Fruit fly (Drosophila melanogaster) whole organism, embryonic: ENCODE results near the gene CG4615.
A peak's percentile ranks its signal among the peaks of the same experiment; 100 is the strongest.

Source experiments
- Adf1 ChIP-seq: fragments of 200-800 bp; sonication (Bioruptor generic); IDR thresholded peaks from 2 replicates; pipeline ENCODE4 v1.3.6; 2022; ENCODE audit warnings: missing biosample characterization, missing genetic modification characterization
- Bdp1 ChIP-seq: fragments of 200-800 bp; sonication (Bioruptor generic); optimal IDR thresholded peaks from 3 replicates; lab custom pipeline; 2016; ENCODE audit warnings: missing biosample characterization, missing genetic modification characterization
- CG12236 ChIP-seq: fragments of 200-800 bp; sonication (Bioruptor generic); optimal IDR thresholded peaks from 2 replicates; lab custom pipeline; 2016; ENCODE audit warnings: missing biosample characterization, missing genetic modification characterization
- CG14050 ChIP-seq: fragments of 200-800 bp; sonication (Bioruptor generic); IDR thresholded peaks from 3 replicates; pipeline ENCODE4 v1.3.6; 2022; ENCODE audit warnings: missing biosample characterization, missing genetic modification characterization
- CG14710 ChIP-seq: fragments of 200-800 bp; sonication (Bioruptor generic); optimal IDR thresholded peaks from 3 replicates; lab custom pipeline; 2019; ENCODE audit warnings: missing biosample characterization, mild to moderate bottlenecking, missing genetic modification characterization, moderate library complexity
- CG14965 ChIP-seq: fragments of 200-800 bp; sonication (Bioruptor generic); optimal IDR thresholded peaks from 2 replicates; lab custom pipeline; 2016; ENCODE audit warnings: missing biosample characterization, missing genetic modification characterization, borderline replicate concordance
- CG15073 ChIP-seq: fragments of 200-800 bp; sonication (Bioruptor generic); optimal IDR thresholded peaks from 2 replicates; lab custom pipeline; 2016; ENCODE audit warnings: missing biosample characterization, missing genetic modification characterization
- CG1602 ChIP-seq: fragments of 200-800 bp; sonication (Bioruptor generic); optimal IDR thresholded peaks from 3 replicates; lab custom pipeline; 2016; ENCODE audit warnings: missing biosample characterization, missing genetic modification characterization
- CG16813 ChIP-seq: fragments of 200-800 bp; sonication (Bioruptor generic); IDR thresholded peaks from 3 replicates; pipeline ENCODE4 v1.3.6; 2022; ENCODE audit warnings: missing biosample characterization, missing genetic modification characterization; ENCODE audit not compliant: partially characterized antibody
- CG16815 ChIP-seq: fragments of 200-800 bp; sonication (Bioruptor generic); optimal IDR thresholded peaks from 3 replicates; lab custom pipeline; 2017; ENCODE audit warnings: missing biosample characterization, mild to moderate bottlenecking, missing genetic modification characterization
- CG17186 ChIP-seq: fragments of 200-800 bp; sonication (Bioruptor generic); optimal IDR thresholded peaks from 3 replicates; lab custom pipeline; 2017; ENCODE audit warnings: missing biosample characterization, missing genetic modification reagents, missing genetic modification characterization
- CG17359 ChIP-seq: fragments of 200-800 bp; sonication (Bioruptor generic); optimal IDR thresholded peaks from 3 replicates; lab custom pipeline; 2018; ENCODE audit warnings: missing biosample characterization, mild to moderate bottlenecking, missing genetic modification characterization, moderate library complexity
- CG17829 ChIP-seq: fragments of 200-800 bp; optimal IDR thresholded peaks from 2 replicates; lab custom pipeline; 2019; ENCODE audit warnings: missing biosample characterization, mild to moderate bottlenecking, missing genetic modification characterization, moderate library complexity
- CG30403 ChIP-seq: fragments of 200-800 bp; sonication (Bioruptor generic); optimal IDR thresholded peaks from 3 replicates; lab custom pipeline; 2016; ENCODE audit warnings: missing biosample characterization, missing genetic modification characterization
- CG31365 ChIP-seq: fragments of 200-800 bp; sonication (Bioruptor generic); optimal IDR thresholded peaks from 2 replicates; lab custom pipeline; 2018; ENCODE audit warnings: missing biosample characterization, mild to moderate bottlenecking, missing genetic modification characterization
- CG4328 ChIP-seq: fragments of 200-800 bp; sonication (Bioruptor generic); optimal IDR thresholded peaks from 3 replicates; lab custom pipeline; 2017; ENCODE audit warnings: missing biosample characterization, missing genetic modification reagents, missing genetic modification characterization
- CG5953 ChIP-seq: fragments of 200-800 bp; sonication (Bioruptor generic); IDR thresholded peaks from 2 replicates; pipeline ENCODE4 v1.3.6; 2022; ENCODE audit warnings: missing biosample characterization, missing genetic modification characterization
- CG6689 ChIP-seq: fragments of 200-800 bp; sonication (Bioruptor generic); IDR thresholded peaks from 2 replicates; pipeline ENCODE4 v1.3.6; 2022; ENCODE audit warnings: missing biosample characterization, missing genetic modification characterization
- CG8924 ChIP-seq: fragments of 200-800 bp; optimal IDR thresholded peaks from 3 replicates; lab custom pipeline; 2019; ENCODE audit warnings: missing biosample characterization, mild to moderate bottlenecking, missing genetic modification characterization, moderate library complexity
- CG9215 ChIP-seq: fragments of 200-800 bp; sonication (Bioruptor generic); IDR thresholded peaks from 2 replicates; pipeline ENCODE4 v1.3.6; 2022; ENCODE audit warnings: missing biosample characterization, missing genetic modification characterization
- CG9727 ChIP-seq: fragments of 200-800 bp; sonication (Bioruptor generic); optimal IDR thresholded peaks from 3 replicates; lab custom pipeline; 2017; ENCODE audit warnings: missing biosample characterization, mild to moderate bottlenecking, missing genetic modification characterization
- CG9932 ChIP-seq: fragments of 200-800 bp; sonication (Bioruptor generic); IDR thresholded peaks from 2 replicates; pipeline ENCODE4 v1.3.6; 2022; ENCODE audit warnings: missing biosample characterization, missing genetic modification characterization
- Ets65A ChIP-seq: fragments of 200-800 bp; sonication (Bioruptor generic); peaks from one replicate; lab custom pipeline; 2016; ENCODE audit warnings: missing biosample characterization, missing genetic modification characterization
- Fer3 ChIP-seq: fragments of 200-800 bp; sonication (Bioruptor generic); optimal IDR thresholded peaks from 2 replicates; lab custom pipeline; 2018; ENCODE audit warnings: missing biosample characterization, mild to moderate bottlenecking, missing genetic modification characterization, moderate library complexity
- Gsc ChIP-seq: fragments of 200-800 bp; sonication (Bioruptor generic); IDR thresholded peaks from 2 replicates; pipeline ENCODE4 v1.3.6; 2022; ENCODE audit warnings: missing biosample characterization, missing genetic modification characterization
- Hr78 ChIP-seq, 2 experiments: fragments of 200-800 bp in 1 of 2; fragments of >200 bp in 1 of 2; sonication (Bioruptor generic) in 1 of 2; optimal IDR thresholded peaks; 2 replicates each; lab custom pipeline; 2017 to 2019; ENCODE audit warnings: missing biosample characterization in 2 of 2, missing genetic modification characterization in 2 of 2, mild to moderate bottlenecking in 1 of 2, moderate library complexity in 1 of 2
- Lhr ChIP-seq: fragments of 200-800 bp; sonication (Bioruptor generic); optimal IDR thresholded peaks from 3 replicates; lab custom pipeline; 2017; ENCODE audit warnings: mild to moderate bottlenecking, missing biosample characterization, missing genetic modification reagents, missing genetic modification characterization
- Lpt ChIP-seq: fragments of >200 bp; optimal IDR thresholded peaks from 2 replicates; lab custom pipeline; 2018; ENCODE audit warnings: missing biosample characterization, missing genetic modification characterization
- NC2β ChIP-seq: fragments of 200-800 bp; sonication (Bioruptor generic); optimal IDR thresholded peaks from 2 replicates; lab custom pipeline; 2016; ENCODE audit warnings: missing biosample characterization, missing genetic modification characterization
- Nf-YA ChIP-seq: fragments of 200-800 bp; sonication (Bioruptor generic); IDR thresholded peaks from 2 replicates; pipeline ENCODE4 v1.3.6; 2022; ENCODE audit warnings: missing biosample characterization, missing genetic modification characterization
- Nf-YB ChIP-seq: fragments of 200-800 bp; sonication (Bioruptor generic); optimal IDR thresholded peaks from 3 replicates; lab custom pipeline; 2019; ENCODE audit warnings: missing biosample characterization, mild to moderate bottlenecking, missing genetic modification characterization, moderate library complexity
- Poxn ChIP-seq: fragments of 200-800 bp; sonication (Bioruptor generic); IDR thresholded peaks from 2 replicates; pipeline ENCODE4 v1.3.6; 2022; ENCODE audit warnings: missing biosample characterization, missing genetic modification characterization
- aop ChIP-seq: fragments of 200-800 bp; sonication (Bioruptor generic); IDR thresholded peaks from 2 replicates; pipeline ENCODE4 v1.3.6; 2022; ENCODE audit warnings: missing biosample characterization, missing genetic modification characterization
- btn ChIP-seq: fragments of 200-800 bp; sonication (Bioruptor generic); optimal IDR thresholded peaks from 2 replicates; lab custom pipeline; 2016; ENCODE audit warnings: missing biosample characterization, missing genetic modification characterization
- ci ChIP-seq: fragments of 200-800 bp; sonication (Bioruptor generic); IDR thresholded peaks from 3 replicates; pipeline ENCODE4 v1.3.6; 2022; ENCODE audit warnings: missing biosample characterization, missing genetic modification characterization
- dan ChIP-seq: fragments of 200-800 bp; sonication (Bioruptor generic); IDR thresholded peaks from 2 replicates; pipeline ENCODE4 v1.3.6; 2022; ENCODE audit warnings: missing biosample characterization, missing genetic modification characterization
- dimm ChIP-seq: fragments of 200-800 bp; sonication (Bioruptor generic); IDR thresholded peaks from 2 replicates; pipeline ENCODE4 v1.3.6; 2022; ENCODE audit warnings: missing biosample characterization, missing genetic modification characterization
- ems ChIP-seq: fragments of 200-800 bp; sonication (Bioruptor generic); optimal IDR thresholded peaks from 3 replicates; lab custom pipeline; 2016; ENCODE audit warnings: missing biosample characterization, missing genetic modification characterization
- fru ChIP-seq: fragments of >200 bp; optimal IDR thresholded peaks from 2 replicates; lab custom pipeline; 2017
- gem ChIP-seq: fragments of 200-800 bp; sonication (Bioruptor generic); optimal IDR thresholded peaks from 2 replicates; lab custom pipeline; 2019; ENCODE audit warnings: missing biosample characterization, mild to moderate bottlenecking, missing genetic modification characterization, moderate library complexity
- gt ChIP-seq: fragments of 200-800 bp; sonication (Bioruptor generic); IDR thresholded peaks from 2 replicates; pipeline ENCODE4 v1.3.6; 2022; ENCODE audit warnings: missing biosample characterization, missing genetic modification characterization
- kah ChIP-seq: fragments of 200-800 bp; sonication (Bioruptor generic); optimal IDR thresholded peaks from 2 replicates; lab custom pipeline; 2018; ENCODE audit warnings: missing biosample characterization, mild to moderate bottlenecking, missing genetic modification characterization
- lola ChIP-seq, 3 experiments: fragments of >200 bp in 2 of 3; fragments of 200-800 bp in 1 of 3; sonication (Bioruptor generic) in 1 of 3; optimal IDR thresholded peaks; 2 replicates each; lab custom pipeline; 2017 to 2019; ENCODE audit warnings: missing biosample characterization in 3 of 3, missing genetic modification characterization in 3 of 3, mild to moderate bottlenecking in 1 of 3, moderate library complexity in 1 of 3
- mirr ChIP-seq: fragments of 200-800 bp; sonication (Bioruptor generic); optimal IDR thresholded peaks from 3 replicates; lab custom pipeline; 2018; ENCODE audit warnings: missing biosample characterization, mild to moderate bottlenecking, missing genetic modification characterization
- p53 ChIP-seq: fragments of 200-800 bp; sonication (Bioruptor generic); optimal IDR thresholded peaks from 2 replicates; lab custom pipeline; 2016; ENCODE audit warnings: missing biosample characterization, missing genetic modification characterization
- phol ChIP-seq: fragments of 200-800 bp; sonication (Bioruptor generic); optimal IDR thresholded peaks from 3 replicates; lab custom pipeline; 2018; ENCODE audit warnings: missing biosample characterization, mild to moderate bottlenecking, missing genetic modification characterization, moderate library complexity
- pzg ChIP-seq: fragments of 200-800 bp; sonication (Bioruptor generic); optimal IDR thresholded peaks from 3 replicates; lab custom pipeline; 2018; ENCODE audit warnings: missing biosample characterization, mild to moderate bottlenecking, missing genetic modification characterization, moderate library complexity
- run ChIP-seq: fragments of 200-800 bp; sonication (Bioruptor generic); optimal IDR thresholded peaks from 3 replicates; lab custom pipeline; 2018; ENCODE audit warnings: missing biosample characterization, mild to moderate bottlenecking, missing genetic modification characterization
- sima ChIP-seq: fragments of 200-800 bp; sonication (Bioruptor generic); optimal IDR thresholded peaks from 2 replicates; lab custom pipeline; 2016; ENCODE audit warnings: missing biosample characterization, missing genetic modification characterization
- slou ChIP-seq: fragments of 200-800 bp; sonication (Bioruptor generic); optimal IDR thresholded peaks from 3 replicates; lab custom pipeline; 2016; ENCODE audit warnings: missing biosample characterization, missing genetic modification characterization
- sna ChIP-seq: fragments of 200-800 bp; sonication (Bioruptor generic); IDR thresholded peaks from 2 replicates; pipeline ENCODE4 v1.3.6; 2022; ENCODE audit warnings: missing biosample characterization, missing genetic modification characterization; ENCODE audit not compliant: partially characterized antibody
- sug ChIP-seq: fragments of 200-800 bp; optimal IDR thresholded peaks from 2 replicates; lab custom pipeline; 2019; ENCODE audit warnings: missing biosample characterization, mild to moderate bottlenecking, missing genetic modification characterization, moderate library complexity

CG4615 gene

DNA sequence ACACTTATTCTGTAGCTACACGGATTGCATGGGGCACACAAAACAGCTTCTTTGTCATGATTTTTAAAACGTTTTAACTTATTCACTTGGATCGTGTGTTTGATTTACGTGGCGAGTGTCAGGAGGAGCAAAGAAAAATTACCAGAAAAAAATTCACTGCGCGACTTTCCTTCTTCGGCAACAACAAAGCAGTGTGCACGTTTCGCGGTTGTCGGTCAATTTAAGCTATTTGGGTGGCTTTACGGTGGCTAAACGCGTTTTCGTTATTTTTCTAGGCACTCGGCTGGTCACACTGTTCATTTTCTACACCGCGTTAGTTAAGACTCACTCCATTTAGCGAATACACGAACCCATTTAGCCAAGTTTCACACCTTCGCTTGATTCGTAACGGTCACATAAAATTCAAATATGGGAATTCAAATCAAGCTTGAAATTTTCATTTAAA, 4.2 kb downstream of the CG4615 start, which contains the start of gene Sxl (continued):
- peak; percentile 66 for TF ChIP-seq p53 (GFP tag; lab: Kevin White, UChicago)
- TF ChIP-seq sima (GFP tag; lab: Kevin White, UChicago): no peak
- TF ChIP-seq CG15073 (GFP tag; lab: Kevin White, UChicago): no peak
- no peak for TF ChIP-seq Gsc (GFP tag; lab: Robert Waterston, UW)
- peak; percentile 23 for TF ChIP-seq sug (tag; lab: Kevin White, UChicago)
- TF ChIP-seq Nf-YA (GFP tag; lab: Robert Waterston, UW): no peak
- peak; percentile 19 for TF ChIP-seq mirr (GFP tag; lab: Kevin White, UChicago)
- TF ChIP-seq dimm: no peak
- TF ChIP-seq ems: no peak
- no peak for TF ChIP-seq dan (GFP tag; lab: Robert Waterston, UW)
- no peak for TF ChIP-seq Nf-YB (GFP tag; lab: Kevin White, UChicago)
- peak; percentile 15 for TF ChIP-seq run (tag; lab: Kevin White, UChicago)
- no peak for TF ChIP-seq Poxn (GFP tag; lab: Robert Waterston, UW)
- TF ChIP-seq Lhr (GFP tag; lab: Kevin White, UChicago): peak; percentile 97
- TF ChIP-seq CG8924 (tag; lab: Kevin White, UChicago): peak; percentile 51
- no peak for TF ChIP-seq btn (GFP tag; lab: Kevin White, UChicago)
- TF ChIP-seq Hr78 (GFP tag; optimal IDR thresholded peaks at IDR 0.05; lab: Kevin White, UChicago): no peak
- no peak for TF ChIP-seq fru (lab: Kevin White, UChicago)
- no peak for TF ChIP-seq CG12236 (GFP tag; lab: Kevin White, UChicago)
- peak; percentile 97 for TF ChIP-seq pzg
- no peak for TF ChIP-seq gem (tag; lab: Kevin White, UChicago)
- no peak for TF ChIP-seq Adf1 (GFP tag; lab: Robert Waterston, UW)
- TF ChIP-seq CG4328 (GFP tag; lab: Kevin White, UChicago): no peak
- peak; percentile 34 for TF ChIP-seq Fer3
- no peak for TF ChIP-seq lola (GFP tag; optimal IDR thresholded peaks at IDR 0.05; lab: Kevin White, UChicago)
- TF ChIP-seq CG6689: no peak
- TF ChIP-seq CG9215 (GFP tag; lab: Robert Waterston, UW): no peak
- TF ChIP-seq CG17359 (tag; lab: Kevin White, UChicago): no peak
- peak; percentile 46 for TF ChIP-seq CG31365 (tag; lab: Kevin White, UChicago)
- peak; percentile 72 for TF ChIP-seq ci (GFP tag; lab: Robert Waterston, UW)
- TF ChIP-seq CG14965 (GFP tag; lab: Kevin White, UChicago): no peak
- no peak for TF ChIP-seq CG14050 (GFP tag; lab: Robert Waterston, UW)
- no peak for TF ChIP-seq CG30403
- no peak for TF ChIP-seq CG1602 (GFP tag; lab: Kevin White, UChicago)
- peak; percentile 69 for TF ChIP-seq CG17829 (tag; lab: Kevin White, UChicago)
- TF ChIP-seq Lpt (GFP tag; lab: Kevin White, UChicago): no peak
- no peak for TF ChIP-seq CG9727 (GFP tag; lab: Kevin White, UChicago)
- TF ChIP-seq CG9932 (GFP tag; lab: Robert Waterston, UW): peak; percentile 27; the same call in 1 of the 2 replicates
- no peak for TF ChIP-seq gt (GFP tag; lab: Robert Waterston, UW)
- no peak for TF ChIP-seq sna (GFP tag; lab: Robert Waterston, UW)
- TF ChIP-seq Ets65A: peak; percentile 72
- TF ChIP-seq slou (GFP tag; lab: Kevin White, UChicago): no peak
- 0 out of 3 replicates have a peak, but pooled peaks have one; percentile 43 for TF ChIP-seq CG16813 (GFP tag; lab: Robert Waterston, UW)
- TF ChIP-seq CG5953: no peak
- peak; percentile 81 for TF ChIP-seq CG14710 (tag; lab: Kevin White, UChicago)
- peak; percentile 53 for TF ChIP-seq NC2β
- no peak for TF ChIP-seq aop (GFP tag; lab: Robert Waterston, UW)
- peak; percentile 62 for TF ChIP-seq phol
- TF ChIP-seq CG17186: peak; percentile 49
- TF ChIP-seq CG16815 (GFP tag; lab: Kevin White, UChicago): no peak
- no peak for TF ChIP-seq Bdp1
- no peak for TF ChIP-seq kah
